Worm (Caenorhabditis elegans) whole organism, mixed stage, embryonic: ENCODE data around the gene dhhc-10.

ENCODE experiments used
- M03D4.4 ChIP-seq: sonication (generic microtip); optimal IDR thresholded peaks from 2 replicates; lab custom pipeline; 2017; ENCODE audit warnings: mild to moderate bottlenecking, missing genetic modification characterization, missing compliant biosample characterization
- bed-3 ChIP-seq: fragments of 200-800 bp; sonication (Bioruptor generic); optimal IDR thresholded peaks from 3 replicates; lab custom pipeline; 2018; ENCODE audit warnings: mild to moderate bottlenecking, missing genetic modification characterization, moderate library complexity, missing compliant biosample characterization
- blmp-1 ChIP-seq: fragments of 150-350 bp; optimal IDR thresholded peaks from 2 replicates; lab custom pipeline; 2014; ENCODE audit warnings: missing biosample characterization, missing genetic modification characterization
- ceh-39 ChIP-seq: fragments of 150-350 bp; optimal IDR thresholded peaks from 2 replicates; lab custom pipeline; 2014; ENCODE audit warnings: missing biosample characterization, missing genetic modification characterization
- ceh-43 ChIP-seq: fragments of 200-800 bp; sonication (Bioruptor generic); optimal IDR thresholded peaks from 2 replicates; lab custom pipeline; 2018; ENCODE audit warnings: mild to moderate bottlenecking, missing genetic modification characterization, moderate library complexity, missing compliant biosample characterization
- ceh-83 ChIP-seq: fragments of 200-800 bp; sonication (Bioruptor generic); optimal IDR thresholded peaks from 2 replicates; lab custom pipeline; 2018; ENCODE audit warnings: mild to moderate bottlenecking, missing genetic modification characterization, missing compliant biosample characterization
- ces-1 ChIP-seq: fragments of 150-350 bp; optimal IDR thresholded peaks from 2 replicates; lab custom pipeline; 2014; ENCODE audit warnings: missing biosample characterization, missing genetic modification reagents, missing genetic modification characterization
- cnd-1 ChIP-seq: fragments of 200-800 bp; sonication (Bioruptor generic); optimal IDR thresholded peaks from 2 replicates; lab custom pipeline; 2018; ENCODE audit warnings: mild to moderate bottlenecking, missing genetic modification characterization, missing compliant biosample characterization
- drap-1 ChIP-seq: fragments of 200-800 bp; sonication (Bioruptor generic); optimal IDR thresholded peaks from 3 replicates; lab custom pipeline; 2018; ENCODE audit warnings: mild to moderate bottlenecking, missing genetic modification characterization, missing compliant biosample characterization
- elt-3 ChIP-seq: fragments of 150-350 bp; optimal IDR thresholded peaks from 2 replicates; lab custom pipeline; 2014; ENCODE audit warnings: missing biosample characterization, missing genetic modification characterization
- flh-1 ChIP-seq: fragments of 200-800 bp; sonication (Bioruptor generic); optimal IDR thresholded peaks from 2 replicates; lab custom pipeline; 2018; ENCODE audit warnings: mild to moderate bottlenecking, missing genetic modification characterization, moderate library complexity, missing compliant biosample characterization
- ham-2 ChIP-seq: fragments of 200-800 bp; sonication (Bioruptor generic); optimal IDR thresholded peaks from 2 replicates; lab custom pipeline; 2018; ENCODE audit warnings: mild to moderate bottlenecking, missing genetic modification characterization, missing compliant biosample characterization
- lin-13 ChIP-seq: fragments of 150-350 bp; optimal IDR thresholded peaks from 2 replicates; lab custom pipeline; 2014; ENCODE audit warnings: missing biosample characterization, missing genetic modification characterization
- lin-32 ChIP-seq: fragments of 200-800 bp; sonication (Bioruptor generic); optimal IDR thresholded peaks from 2 replicates; lab custom pipeline; 2018; ENCODE audit warnings: mild to moderate bottlenecking, missing genetic modification characterization, missing compliant biosample characterization
- mep-1 ChIP-seq: fragments of 150-350 bp; optimal IDR thresholded peaks from 2 replicates; lab custom pipeline; 2017; ENCODE audit warnings: missing biosample characterization, missing genetic modification reagents, missing genetic modification characterization, inconsistent platforms
- mls-2 ChIP-seq: sonication (generic microtip); optimal IDR thresholded peaks from 2 replicates; lab custom pipeline; 2016; ENCODE audit warnings: mild to moderate bottlenecking, missing genetic modification characterization, moderate library complexity, missing compliant biosample characterization
- nhr-12 ChIP-seq: fragments of 150-350 bp; optimal IDR thresholded peaks from 2 replicates; lab custom pipeline; 2014; ENCODE audit warnings: missing biosample characterization, missing genetic modification characterization
- nhr-2 ChIP-seq: fragments of 150-350 bp; optimal IDR thresholded peaks from 2 replicates; lab custom pipeline; 2014; ENCODE audit warnings: missing biosample characterization, missing genetic modification characterization
- nhr-237 ChIP-seq: fragments of 150-350 bp; optimal IDR thresholded peaks from 2 replicates; lab custom pipeline; 2014; ENCODE audit warnings: missing biosample characterization, missing genetic modification characterization
- nhr-28 ChIP-seq: fragments of 150-350 bp; optimal IDR thresholded peaks from 2 replicates; lab custom pipeline; 2014; ENCODE audit warnings: missing biosample characterization, missing genetic modification characterization
- nhr-76 ChIP-seq: sonication (generic microtip); optimal IDR thresholded peaks from 2 replicates; lab custom pipeline; 2017; ENCODE audit warnings: missing biosample characterization, missing genetic modification characterization
- pha-4 ChIP-seq: fragments of 150-350 bp; optimal IDR thresholded peaks from 2 replicates; lab custom pipeline; 2018; ENCODE audit warnings: missing biosample characterization, missing genetic modification reagents, missing genetic modification characterization
- sem-2 ChIP-seq: fragments of 200-800 bp; sonication (Bioruptor generic); optimal IDR thresholded peaks from 2 replicates; lab custom pipeline; 2018; ENCODE audit warnings: mild to moderate bottlenecking, missing genetic modification characterization, missing compliant biosample characterization
- snpc-4 ChIP-seq: fragments of 150-350 bp; optimal IDR thresholded peaks from 2 replicates; lab custom pipeline; 2014; ENCODE audit warnings: missing biosample characterization, missing genetic modification characterization
- sptf-1 ChIP-seq: sonication (generic microtip); optimal IDR thresholded peaks from 2 replicates; lab custom pipeline; 2017; ENCODE audit warnings: mild to moderate bottlenecking, missing genetic modification characterization, moderate library complexity, missing compliant biosample characterization
- tbx-8 ChIP-seq: fragments of 200-800 bp; sonication (Bioruptor generic); optimal IDR thresholded peaks from 2 replicates; lab custom pipeline; 2018; ENCODE audit warnings: mild to moderate bottlenecking, missing genetic modification characterization, moderate library complexity, missing compliant biosample characterization
- unc-120 ChIP-seq: sonication (generic microtip); optimal IDR thresholded peaks from 2 replicates; lab custom pipeline; 2017; ENCODE audit warnings: missing genetic modification characterization, missing compliant biosample characterization; ENCODE audit not compliant: poor library complexity, severe bottlenecking
- unc-39 ChIP-seq: fragments of 150-350 bp; optimal IDR thresholded peaks from 2 replicates; lab custom pipeline; 2014; ENCODE audit warnings: missing biosample characterization, missing genetic modification characterization
- unc-62 ChIP-seq: fragments of 150-350 bp; optimal IDR thresholded peaks from 2 replicates; lab custom pipeline; 2014; ENCODE audit warnings: missing biosample characterization, missing genetic modification reagents, missing genetic modification characterization
- zip-8 ChIP-seq: fragments of 150-350 bp; optimal IDR thresholded peaks from 2 replicates; lab custom pipeline; 2014; ENCODE audit warnings: missing biosample characterization, missing genetic modification characterization
- ztf-11 ChIP-seq: fragments of 150-350 bp; optimal IDR thresholded peaks from 2 replicates; lab custom pipeline; 2014; ENCODE audit warnings: missing biosample characterization, missing genetic modification characterization

The dhhc-10 gene

ce11 chrX:4658706-4659105 is 48.3 kb upstream of the dhhc-10 start:
- TF ChIP-seq zip-8 (tag; lab: Kevin White, UChicago) (no peak), unc-120 (tag; lab: Kevin White, UChicago) (no peak), ceh-39 (tag; lab: Kevin White, UChicago) (no peak), nhr-76 (tag; lab: Kevin White, UChicago) (no peak), sem-2 (no peak), ceh-83 (GFP tag; lab: Kevin White, UChicago) (no peak), nhr-237 (no peak), sptf-1 (tag; lab: Kevin White, UChicago) (no peak), ces-1 (no peak), unc-39 (tag; lab: Kevin White, UChicago) (no peak), lin-13 (tag; lab: Kevin White, UChicago) (no peak), nhr-12 (tag; lab: Kevin White, UChicago) (no peak), nhr-28 (tag; lab: Kevin White, UChicago) (no peak)

- no peak for TF ChIP-seq nhr-28 (tag; lab: Kevin White, UChicago)
- TF ChIP-seq unc-120 (tag; lab: Kevin White, UChicago) = no peak
- TF ChIP-seq pha-4 = no peak
- no peak for TF ChIP-seq ztf-11
- no peak for TF ChIP-seq blmp-1 (tag; lab: Kevin White, UChicago)
- no peak for TF ChIP-seq ham-2 (GFP tag; lab: Kevin White, UChicago)
- no peak for TF ChIP-seq mep-1 (tag; lab: Kevin White, UChicago)
- no peak for TF ChIP-seq nhr-12 (tag; lab: Kevin White, UChicago)
- no peak for TF ChIP-seq lin-32 (GFP tag; lab: Kevin White, UChicago)
- no peak for TF ChIP-seq nhr-2 (tag; lab: Kevin White, UChicago)
- TF ChIP-seq drap-1 = no peak
- TF ChIP-seq unc-62 (GFP tag; lab: Kevin White, UChicago) = no peak
- no peak for TF ChIP-seq sem-2
- no peak for TF ChIP-seq unc-39 (tag; lab: Kevin White, UChicago)
- no peak for TF ChIP-seq flh-1
- no peak for TF ChIP-seq tbx-8
- no peak for TF ChIP-seq nhr-76 (tag; lab: Kevin White, UChicago)
Measured at ce11 chrX:4660268-4660880, 46.6 kb upstream of the dhhc-10 start, which contains the start of gene nhr-45. Gene nhr-45 (minus strand): TSS chrX:4660318.

- TF ChIP-seq blmp-1 (tag; lab: Kevin White, UChicago) = peak; percentile 64
- no peak for TF ChIP-seq lin-13 (tag; lab: Kevin White, UChicago)
- peak; percentile 62 for TF ChIP-seq pha-4
- TF ChIP-seq cnd-1 (tag; lab: Kevin White, UChicago) = no peak
- TF ChIP-seq sptf-1 (tag; lab: Kevin White, UChicago) = no peak
- TF ChIP-seq ztf-11 = no peak
- peak; percentile 46 for TF ChIP-seq ham-2 (GFP tag; lab: Kevin White, UChicago)
- peak; percentile 12 for TF ChIP-seq unc-62 (GFP tag; lab: Kevin White, UChicago)
- peak; percentile 36 for TF ChIP-seq nhr-237
- TF ChIP-seq mls-2 (tag; lab: Kevin White, UChicago) = no peak
- peak; percentile 67 for TF ChIP-seq elt-3 (tag; lab: Kevin White, UChicago)
- peak; percentile 21 for TF ChIP-seq mep-1 (tag; lab: Kevin White, UChicago)
- no peak for TF ChIP-seq snpc-4 (tag; lab: Kevin White, UChicago)
- TF ChIP-seq unc-120 (tag; lab: Kevin White, UChicago) = peak; percentile 51
- TF ChIP-seq bed-3 (GFP tag; lab: Kevin White, UChicago) = no peak
- TF ChIP-seq M03D4.4 = no peak
- no peak for TF ChIP-seq ceh-43 (GFP tag; lab: Kevin White, UChicago)
- no peak for TF ChIP-seq drap-1
- TF ChIP-seq nhr-28 (tag; lab: Kevin White, UChicago) = no peak
- no peak for TF ChIP-seq ces-1
Measured at ce11 chrX:4662293-4662825, 44.6 kb upstream of the dhhc-10 start.

ce11 chrX:4662964-4663684 is 43.9 kb upstream of the dhhc-10 start:
- TF ChIP-seq sem-2 (no peak), unc-120 (tag; lab: Kevin White, UChicago) (no peak), ceh-43 (GFP tag; lab: Kevin White, UChicago) (no peak), elt-3 (tag; lab: Kevin White, UChicago) (peak; percentile 14), zip-8 (tag; lab: Kevin White, UChicago) (no peak), tbx-8 (no peak)
